Worm (Caenorhabditis elegans) whole organism, L4 larva: ENCODE data around the gene hpo-7.
"Not testable (repeated sequence)": the region's sequence is repeated elsewhere in the genome, so short reads cannot be mapped to it uniquely, and the experiment has no call there.

Source experiments
- D1046.2 ChIP-seq: fragments of 200-800 bp; sonication (Bioruptor generic); IDR thresholded peaks from 2 replicates; pipeline ENCODE4 v1.3.6; 2022; ENCODE audit warnings: missing genetic modification characterization, missing compliant biosample characterization
- T26A8.4 ChIP-seq: fragments of 200-800 bp; sonication (Bioruptor generic); IDR thresholded peaks from 2 replicates; pipeline ENCODE4 v1.3.6; 2022; ENCODE audit warnings: missing genetic modification characterization, missing compliant biosample characterization
- Y75B8A.6 ChIP-seq: fragments of 200-800 bp; sonication (Bioruptor generic); IDR thresholded peaks from 2 replicates; pipeline ENCODE4 v1.3.6; 2022; ENCODE audit warnings: missing genetic modification reagents, missing genetic modification characterization, missing compliant biosample characterization
- ZK546.5 ChIP-seq, 2 experiments: sonication (generic microtip); optimal IDR thresholded peaks; 2 replicates each; lab custom pipeline; 2017; ENCODE audit warnings: missing biosample characterization in 2 of 2, missing genetic modification characterization in 2 of 2
- aha-1 ChIP-seq: fragments of 150-350 bp; peaks from one replicate; lab custom pipeline; 2014; ENCODE audit warnings: missing biosample characterization, missing genetic modification characterization
- ama-1 ChIP-seq: fragments of 150-350 bp; optimal IDR thresholded peaks from 2 replicates; lab custom pipeline; 2014; ENCODE audit warnings: inconsistent platforms, mixed read lengths
- ceh-44 ChIP-seq: fragments of 200-800 bp; sonication (Bioruptor generic); IDR thresholded peaks from 2 replicates; pipeline ENCODE4 v1.3.6; 2022; ENCODE audit warnings: missing genetic modification reagents, missing genetic modification characterization, missing compliant biosample characterization
- ceh-62 ChIP-seq: sonication (generic microtip); optimal IDR thresholded peaks from 2 replicates; lab custom pipeline; 2017; ENCODE audit warnings: missing biosample characterization, missing genetic modification characterization
- ceh-82 ChIP-seq: sonication (generic microtip); optimal IDR thresholded peaks from 2 replicates; lab custom pipeline; 2017; ENCODE audit warnings: missing biosample characterization, missing genetic modification characterization
- duxl-1 ChIP-seq: sonication (generic microtip); optimal IDR thresholded peaks from 2 replicates; lab custom pipeline; 2016; ENCODE audit warnings: mild to moderate bottlenecking, missing genetic modification characterization, moderate library complexity, missing compliant biosample characterization; ENCODE audit not compliant: poor library complexity
- dve-1 ChIP-seq: sonication (generic microtip); optimal IDR thresholded peaks from 2 replicates; lab custom pipeline; 2017; ENCODE audit warnings: antibody characterized with exemption, mild to moderate bottlenecking, missing genetic modification characterization, missing compliant biosample characterization; ENCODE audit not compliant: insufficient read depth
- gei-8 ChIP-seq: fragments of 200-800 bp; sonication (Bioruptor generic); optimal IDR thresholded peaks from 2 replicates; lab custom pipeline; 2018; ENCODE audit warnings: mild to moderate bottlenecking, missing genetic modification characterization, missing compliant biosample characterization
- hif-1 ChIP-seq, 2 experiments: sonication (generic microtip); optimal IDR thresholded peaks; 2 replicates each; lab custom pipeline; 2016 to 2017; ENCODE audit warnings: missing compliant biosample characterization in 2 of 2, missing genetic modification characterization in 2 of 2, missing genetic modification reagents in 2 of 2, missing genotype in 2 of 2, mild to moderate bottlenecking in 1 of 2
- hlh-11 ChIP-seq: fragments of 200-800 bp; sonication (Bioruptor generic); optimal IDR thresholded peaks from 2 replicates; lab custom pipeline; 2018; ENCODE audit warnings: mild to moderate bottlenecking, missing genetic modification characterization, missing compliant biosample characterization
- lin-1 ChIP-seq: fragments of 200-800 bp; sonication (Bioruptor generic); IDR thresholded peaks from 2 replicates; pipeline ENCODE4 v1.3.6; 2022; ENCODE audit warnings: missing genetic modification reagents, missing genetic modification characterization, missing compliant biosample characterization
- lin-13 ChIP-seq: fragments of 150-350 bp; optimal IDR thresholded peaks from 2 replicates; lab custom pipeline; 2014; ENCODE audit warnings: missing biosample characterization, missing genetic modification reagents, missing genetic modification characterization
- lin-15B ChIP-seq: fragments of 150-350 bp; sonication (generic microtip); optimal IDR thresholded peaks from 3 replicates; lab custom pipeline; 2014; ENCODE audit warnings: missing biosample characterization, missing genetic modification characterization
- lin-29 ChIP-seq: fragments of 200-800 bp; sonication (Bioruptor generic); IDR thresholded peaks from 2 replicates; pipeline ENCODE4 v1.3.6; 2022; ENCODE audit warnings: missing genetic modification reagents, missing genetic modification characterization, missing compliant biosample characterization
- lin-39 ChIP-seq: fragments of 150-350 bp; optimal IDR thresholded peaks from 2 replicates; lab custom pipeline; 2014; ENCODE audit warnings: missing biosample characterization, missing genetic modification reagents, missing genetic modification characterization
- madf-9 ChIP-seq: fragments of 200-800 bp; sonication (Bioruptor generic); conservative IDR thresholded peaks from 2 replicates; pipeline ENCODE4 v1.3.6; 2022; ENCODE audit warnings: missing genetic modification reagents, missing genetic modification characterization, missing compliant biosample characterization
- mdl-1 ChIP-seq, 2 experiments: fragments of 150-350 bp in 1 of 2; sonication (generic microtip) in 1 of 2; optimal IDR thresholded peaks; 2 replicates each; lab custom pipeline; 2014 to 2017; ENCODE audit warnings: missing biosample characterization in 2 of 2, missing genetic modification characterization in 2 of 2
- mep-1 ChIP-seq: fragments of 150-350 bp; sonication (generic microtip); optimal IDR thresholded peaks from 3 replicates; lab custom pipeline; 2014; ENCODE audit warnings: missing biosample characterization, missing genetic modification characterization
- nhr-10 ChIP-seq: fragments of 150-350 bp; optimal IDR thresholded peaks from 2 replicates; lab custom pipeline; 2014; ENCODE audit warnings: missing biosample characterization, missing genetic modification characterization
- nhr-28 ChIP-seq: fragments of 150-350 bp; optimal IDR thresholded peaks from 2 replicates; lab custom pipeline; 2014; ENCODE audit warnings: missing biosample characterization, missing genetic modification characterization
- nhr-42 ChIP-seq: fragments of 200-800 bp; sonication (Bioruptor generic); IDR thresholded peaks from 2 replicates; pipeline ENCODE4 v1.3.6; 2022; ENCODE audit warnings: missing genetic modification characterization, missing compliant biosample characterization
- php-3 ChIP-seq: fragments of 200-800 bp; sonication (Bioruptor generic); IDR thresholded peaks from 2 replicates; pipeline ENCODE4 v1.3.6; 2022; ENCODE audit warnings: missing genetic modification reagents, missing genetic modification characterization, missing compliant biosample characterization
- pqm-1 ChIP-seq: sonication (generic microtip); optimal IDR thresholded peaks from 2 replicates; lab custom pipeline; 2017; ENCODE audit warnings: missing biosample characterization, missing genetic modification characterization
- rbr-2 ChIP-seq: sonication (generic microtip); optimal IDR thresholded peaks from 2 replicates; lab custom pipeline; 2016; ENCODE audit warnings: missing genotype, missing genetic modification characterization, missing compliant biosample characterization
- sdz-12 ChIP-seq: fragments of 200-800 bp; sonication (Bioruptor generic); optimal IDR thresholded peaks from 2 replicates; lab custom pipeline; 2018; ENCODE audit warnings: mild to moderate bottlenecking, missing genetic modification characterization, missing compliant biosample characterization
- set-16 ChIP-seq: fragments of 200-800 bp; sonication (Bioruptor generic); IDR thresholded peaks from 2 replicates; pipeline ENCODE4 v1.3.6; 2022; ENCODE audit warnings: missing genetic modification reagents, missing genetic modification characterization, missing compliant biosample characterization
- skn-1 ChIP-seq: fragments of 150-350 bp; optimal IDR thresholded peaks from 2 replicates; lab custom pipeline; 2014; ENCODE audit warnings: missing biosample characterization, missing genetic modification characterization
- spr-1 ChIP-seq: sonication (generic microtip); optimal IDR thresholded peaks from 2 replicates; lab custom pipeline; 2016; ENCODE audit warnings: mild to moderate bottlenecking, missing genetic modification characterization, missing compliant biosample characterization
- tag-97 ChIP-seq: fragments of 200-800 bp; sonication (Bioruptor generic); IDR thresholded peaks from 2 replicates; pipeline ENCODE4 v1.3.6; 2022; ENCODE audit warnings: missing genetic modification characterization, missing compliant biosample characterization
- unc-39 ChIP-seq: sonication (generic microtip); optimal IDR thresholded peaks from 2 replicates; lab custom pipeline; 2017; ENCODE audit warnings: missing biosample characterization, missing genetic modification characterization
- unc-62 ChIP-seq, 3 experiments: fragments of 150-350 bp in 1 of 3; sonication (generic microtip); optimal IDR thresholded peaks in 2 of 3; peaks in 1 of 3; 1 replicate in 1 of 3; 2 replicates in 2 of 3; lab custom pipeline; 2014 to 2017; ENCODE audit warnings: missing biosample characterization in 3 of 3, missing genetic modification characterization in 3 of 3, missing genetic modification reagents in 3 of 3, missing genotype in 1 of 3
- zfp-3 ChIP-seq: fragments of 200-800 bp; sonication (Bioruptor generic); conservative IDR thresholded peaks from 2 replicates; pipeline ENCODE4 v1.3.6; 2022; ENCODE audit warnings: missing genetic modification reagents, missing genetic modification characterization, missing compliant biosample characterization

hpo-7 gene

DNA sequence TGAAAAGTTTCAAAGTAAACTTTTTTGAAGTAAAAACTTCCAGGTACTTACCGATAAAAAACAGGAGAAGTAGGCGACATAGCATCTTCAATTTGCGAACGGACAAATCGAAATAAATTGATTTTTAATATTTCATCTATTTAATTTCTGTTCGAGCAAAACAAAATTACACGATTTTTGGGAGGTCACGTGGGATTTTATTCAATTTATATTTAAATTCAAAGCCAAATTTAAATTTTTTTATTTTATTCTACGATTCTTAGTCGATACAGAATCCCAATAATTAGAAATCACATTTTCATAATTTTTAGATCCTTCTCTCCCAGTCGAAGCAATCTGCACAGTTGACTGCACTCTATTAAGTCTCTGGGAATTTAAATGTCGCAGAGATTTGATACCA lies 34.6 kb upstream of the hpo-7 start, which contains the start of gene C33C12.12:
TSS of gene C33C12.12 (minus strand) at position 101 of the 400 bp plus-strand sequence.
- no peak for TF ChIP-seq hlh-11 (tag; lab: Kevin White, UChicago)
- no peak for TF ChIP-seq pqm-1 (tag; lab: Kevin White, UChicago)
- no peak for TF ChIP-seq mdl-1 (tag; optimal IDR thresholded peaks at IDR 0.05; lab: Kevin White, UChicago)
- TF ChIP-seq unc-39 (tag; lab: Kevin White, UChicago): no peak
- no peak for TF ChIP-seq set-16
- TF ChIP-seq lin-13: no peak
- no peak for TF ChIP-seq ZK546.5 (tag; optimal IDR thresholded peaks at IDR 0.05; lab: Kevin White, UChicago)
- TF ChIP-seq spr-1 (tag; lab: Kevin White, UChicago): no peak
- TF ChIP-seq Y75B8A.6 (GFP tag; lab: Robert Waterston, UW): no peak
- TF ChIP-seq dve-1 (tag; lab: Kevin White, UChicago): no peak
- no peak for TF ChIP-seq madf-9 (GFP tag; lab: Robert Waterston, UW)
- no peak for TF ChIP-seq nhr-10
- TF ChIP-seq lin-29 (GFP tag; lab: Robert Waterston, UW): no peak
- TF ChIP-seq D1046.2 (GFP tag; lab: Robert Waterston, UW): no peak
- TF ChIP-seq mep-1 (tag; lab: Kevin White, UChicago): no peak
- no peak for TF ChIP-seq lin-15B
- no peak for TF ChIP-seq lin-1
- no peak for TF ChIP-seq sdz-12

DNA sequence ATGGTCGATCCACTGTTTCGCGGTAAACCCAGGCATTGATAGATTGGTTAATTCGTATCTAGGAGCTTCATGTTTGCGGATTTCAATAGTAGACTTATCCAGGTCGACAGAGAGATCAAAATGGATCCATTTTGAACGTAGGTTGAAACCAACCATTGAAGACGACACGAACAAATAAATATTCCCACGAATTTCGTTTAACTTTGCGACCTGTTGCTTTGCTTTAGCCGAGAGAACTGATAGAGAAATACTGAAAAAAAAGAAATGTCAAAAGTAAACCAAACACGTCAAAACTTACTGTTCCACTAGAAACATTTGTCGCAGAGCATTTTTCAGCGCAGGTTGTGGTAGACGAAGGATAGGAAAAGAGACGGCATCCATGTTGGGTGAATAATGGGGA lies 32.9 kb upstream of the hpo-7 start, which contains the start of gene fbxb-38:
TSS of gene fbxb-38 (minus strand) at position 390 of the 400 bp plus-strand sequence.
- TF ChIP-seq unc-62 (GFP tag; optimal IDR thresholded peaks at IDR 0.05 in 1 of 2; lab: Kevin White, UChicago) (peak in 1 of 2 experiments; percentile 91), unc-62 (tag; optimal IDR thresholded peaks at IDR 0.05; lab: Kevin White, UChicago) (no peak), ceh-44 (GFP tag; lab: Robert Waterston, UW) (no peak)

DNA sequence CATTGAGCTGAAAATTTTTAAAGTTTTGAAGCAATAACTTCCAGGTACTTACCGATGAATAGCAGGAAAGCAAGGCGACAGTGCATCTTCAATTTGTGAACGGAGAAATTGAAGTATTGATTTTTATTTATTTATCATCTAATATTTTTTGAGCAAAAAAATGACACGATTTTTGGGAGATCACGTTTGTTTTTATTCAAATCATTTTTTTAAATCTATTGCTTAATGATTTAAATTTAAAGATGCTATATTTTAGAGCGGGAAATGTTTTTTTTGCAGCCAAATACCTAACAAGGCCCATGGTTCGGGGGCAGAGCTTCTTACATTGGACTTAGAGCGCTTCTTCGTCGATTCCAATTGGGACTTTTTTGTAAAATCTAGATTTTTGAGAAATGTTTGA lies 30.9 kb upstream of the hpo-7 start, which contains the start of gene C33C12.4:
TSS of gene C33C12.4 (minus strand) at position 101 of the 400 bp plus-strand sequence.
- TF ChIP-seq ceh-82 (tag; lab: Kevin White, UChicago) (no peak), sdz-12 (no peak), zfp-3 (GFP tag; lab: Robert Waterston, UW) (no peak), skn-1 (tag; lab: Kevin White, UChicago) (no peak), nhr-42 (no peak), rbr-2 (no peak), T26A8.4 (no peak), gei-8 (GFP tag; lab: Kevin White, UChicago) (no peak), lin-39 (tag; lab: Kevin White, UChicago) (no peak)

DNA sequence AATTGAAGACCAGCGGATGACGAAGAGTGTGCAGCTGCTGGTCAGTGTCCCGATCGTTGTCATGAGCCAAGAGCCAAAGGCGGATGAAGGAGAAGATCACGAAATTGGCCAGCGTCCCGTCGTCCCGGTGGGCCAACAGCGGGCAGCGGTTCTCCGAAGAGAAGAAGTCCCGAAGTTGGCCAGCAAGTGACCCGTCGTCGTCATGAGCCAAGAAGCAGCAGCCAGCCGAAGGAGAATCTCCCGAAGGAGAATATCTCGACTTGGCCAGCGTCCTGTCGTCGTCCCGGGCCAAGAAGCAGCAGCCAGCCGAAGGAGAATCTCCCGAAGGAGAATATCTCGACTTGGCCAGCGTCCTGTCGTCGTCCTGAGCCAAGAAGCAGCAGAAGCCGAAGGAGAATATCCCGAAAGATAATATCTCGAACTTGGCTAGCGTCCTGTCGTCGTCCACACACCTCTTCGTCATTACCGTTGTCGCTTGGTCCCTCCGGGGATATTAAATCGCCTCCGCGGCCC lies 27.9 kb upstream of the hpo-7 start, which contains the start of gene C33C12.11:
TSS of gene C33C12.11 (minus strand) at position 463 of the 513 bp plus-strand sequence.
- TF ChIP-seq set-16: peak; percentile 87

DNA sequence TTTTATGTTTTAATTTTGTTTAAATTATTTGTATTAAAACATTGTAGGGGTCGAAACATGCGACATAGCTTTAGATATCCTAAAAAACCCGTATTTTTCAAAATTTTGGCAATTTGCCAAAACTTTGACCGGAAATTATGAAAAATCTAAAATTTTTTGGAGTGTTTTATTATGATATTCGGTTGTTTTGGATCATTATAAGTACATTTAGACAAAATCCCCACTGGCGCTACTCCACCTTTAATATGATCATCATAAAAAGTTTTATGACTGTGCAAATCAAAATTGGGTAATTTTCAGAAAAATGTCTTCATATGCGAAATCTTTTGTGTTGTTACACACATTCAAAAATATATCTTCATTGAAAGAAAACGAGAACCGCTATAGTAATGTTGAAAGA lies 18.2 kb upstream of the hpo-7 start, which contains the start of gene math-18:
TSS of gene math-18 (plus strand) at position 301 of the 400 bp plus-strand sequence.
- not testable (repeated sequence) for TF ChIP-seq duxl-1 (tag; lab: Kevin White, UChicago); php-3; hif-1 (tag; optimal IDR thresholded peaks at IDR 0.05; lab: Kevin White, UChicago)

DNA sequence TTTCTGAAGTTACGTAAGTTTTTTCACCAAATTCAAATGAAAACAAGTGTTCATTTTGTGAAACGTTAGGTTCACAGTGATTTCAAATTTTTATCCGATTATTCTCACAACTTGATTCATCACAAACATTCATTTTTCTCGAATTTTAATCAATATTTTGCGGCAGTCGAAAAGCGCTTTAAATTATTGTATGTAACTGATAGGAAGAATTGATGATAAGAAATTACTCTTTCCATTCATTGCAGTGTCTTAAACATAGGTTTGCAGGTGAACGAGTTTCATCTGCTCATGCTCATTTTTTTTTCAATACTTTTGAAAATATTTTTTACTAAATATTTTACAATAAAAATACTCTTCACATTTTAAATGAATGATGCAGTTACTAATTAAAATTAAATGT lies 17.0 kb upstream of the hpo-7 start:
- TF ChIP-seq pqm-1 (tag; lab: Kevin White, UChicago) (peak; percentile 51), aha-1 (tag; lab: Kevin White, UChicago) (no peak), ama-1 (no peak), tag-97 (GFP tag; lab: Robert Waterston, UW) (no peak), mep-1 (tag; lab: Kevin White, UChicago) (no peak), nhr-28 (tag; lab: Kevin White, UChicago) (peak; percentile 14), ceh-62 (no peak), lin-29 (GFP tag; lab: Robert Waterston, UW) (no peak)
